Fruit fly (Drosophila melanogaster) whole organism, wandering third instar larva: Measurements from ENCODE around the gene CG12994.

Experiments used
- Abd-B ChIP-seq: fragments of >200 bp; optimal IDR thresholded peaks from 2 replicates; lab custom pipeline; 2017; ENCODE audit warnings: missing biosample characterization, missing genetic modification characterization
- CG32264 ChIP-seq: fragments of 200-800 bp; sonication (Bioruptor generic); optimal IDR thresholded peaks from 2 replicates; lab custom pipeline; 2016; ENCODE audit warnings: missing biosample characterization, missing genetic modification characterization
- Hnf4 ChIP-seq: fragments of 200-800 bp; sonication (Bioruptor generic); optimal IDR thresholded peaks from 2 replicates; lab custom pipeline; 2016; ENCODE audit warnings: missing biosample characterization, mild to moderate bottlenecking, missing genetic modification characterization
- Jra ChIP-seq: sonication (Bioruptor generic); optimal IDR thresholded peaks from 2 replicates; lab custom pipeline; 2016; ENCODE audit warnings: missing biosample characterization, missing genetic modification characterization
- Rel ChIP-seq, 2 experiments: fragments of 200-800 bp; sonication (Bioruptor generic) in 1 of 2; optimal IDR thresholded peaks; 2 replicates in 1 of 2; 3 replicates in 1 of 2; lab custom pipeline; 2016 to 2019; ENCODE audit warnings: mild to moderate bottlenecking in 2 of 2, missing biosample characterization in 2 of 2, missing genetic modification characterization in 2 of 2, moderate library complexity in 1 of 2
- br ChIP-seq: fragments of 200-800 bp; sonication (Bioruptor generic); optimal IDR thresholded peaks from 2 replicates; lab custom pipeline; 2016; ENCODE audit warnings: missing biosample characterization, missing genetic modification characterization
- fru ChIP-seq: fragments of 200-800 bp; sonication (Bioruptor generic); optimal IDR thresholded peaks from 3 replicates; lab custom pipeline; 2016; ENCODE audit warnings: missing biosample characterization, mild to moderate bottlenecking, missing genetic modification characterization
- h ChIP-seq: fragments of 200-800 bp; sonication (Bioruptor generic); optimal IDR thresholded peaks from 3 replicates; lab custom pipeline; 2016; ENCODE audit warnings: missing biosample characterization, mild to moderate bottlenecking, missing genetic modification characterization
- lola ChIP-seq: fragments of >200 bp; optimal IDR thresholded peaks from 2 replicates; lab custom pipeline; 2017; ENCODE audit warnings: missing biosample characterization, missing genetic modification characterization
- pan ChIP-seq: fragments of >200 bp; optimal IDR thresholded peaks from 2 replicates; lab custom pipeline; 2017
- psq ChIP-seq: fragments of 200-800 bp; sonication (Bioruptor generic); optimal IDR thresholded peaks from 3 replicates; lab custom pipeline; 2017; ENCODE audit warnings: missing biosample characterization, mild to moderate bottlenecking, missing genetic modification characterization, moderate library complexity
- rgr ChIP-seq: fragments of 200-800 bp; sonication (Bioruptor generic); optimal IDR thresholded peaks from 3 replicates; lab custom pipeline; 2016; ENCODE audit warnings: missing biosample characterization, mild to moderate bottlenecking, missing genetic modification characterization
- sv ChIP-seq: fragments of 200-800 bp; sonication (Bioruptor generic); optimal IDR thresholded peaks from 3 replicates; lab custom pipeline; 2016; ENCODE audit warnings: missing biosample characterization, missing genetic modification characterization
- usp ChIP-seq: fragments of >200 bp; optimal IDR thresholded peaks from 2 replicates; lab custom pipeline; 2017; ENCODE audit warnings: missing biosample characterization, missing genetic modification characterization

- TF ChIP-seq lola (GFP tag; lab: Kevin White, UChicago) (no peak), Jra (GFP tag; lab: Kevin White, UChicago) (no peak), h (no peak), CG32264 (no peak), sv (GFP tag; lab: Kevin White, UChicago) (no peak), psq (GFP tag; lab: Kevin White, UChicago) (no peak), Rel (GFP tag; optimal IDR thresholded peaks at IDR 0.05; lab: Kevin White, UChicago) (no peak), Rel (tag; optimal IDR thresholded peaks at IDR 0.05; lab: Kevin White, UChicago) (no peak), Abd-B (no peak), br (no peak), rgr (GFP tag; lab: Kevin White, UChicago) (no peak), Hnf4 (GFP tag; lab: Kevin White, UChicago) (no peak), usp (GFP tag; lab: Kevin White, UChicago) (no peak), pan (lab: Kevin White, UChicago) (no peak), fru (GFP tag; lab: Kevin White, UChicago) (no peak)
These were observed 8.6 kb upstream of the CG12994 start, which contains the start of gene CG8568 for dm6 chrX:17452443-17452842.
